Fruit fly (Drosophila melanogaster) whole organism, embryonic: ENCODE results near the gene eIF2Balpha.

Experiments used
- BEAF-32 ChIP-seq: fragments of 200-800 bp; sonication (Bioruptor generic); optimal IDR thresholded peaks from 3 replicates; lab custom pipeline; 2017; ENCODE audit warnings: missing biosample characterization, missing genetic modification characterization, mild to moderate bottlenecking, moderate library complexity, missing genetic modification reagents
- CG10267 ChIP-seq: fragments of 200-800 bp; sonication (Bioruptor generic); optimal IDR thresholded peaks from 2 replicates; lab custom pipeline; 2018; ENCODE audit warnings: missing biosample characterization, mild to moderate bottlenecking, missing genetic modification characterization, moderate library complexity
- CG10959 ChIP-seq: fragments of 200-800 bp; sonication (Bioruptor generic); IDR thresholded peaks from 2 replicates; pipeline ENCODE4 v1.3.6; 2022; ENCODE audit warnings: missing biosample characterization, missing genetic modification characterization
- CG12219 ChIP-seq: fragments of 200-800 bp; sonication (Bioruptor generic); optimal IDR thresholded peaks from 3 replicates; lab custom pipeline; 2018; ENCODE audit warnings: missing biosample characterization, mild to moderate bottlenecking, missing genetic modification characterization
- CG13296 ChIP-seq: fragments of 200-800 bp; sonication (Bioruptor generic); optimal IDR thresholded peaks from 3 replicates; lab custom pipeline; 2018; ENCODE audit warnings: missing biosample characterization, mild to moderate bottlenecking, missing genetic modification characterization
- CG13894 ChIP-seq: fragments of 200-800 bp; sonication (Bioruptor generic); optimal IDR thresholded peaks from 3 replicates; lab custom pipeline; 2018; ENCODE audit warnings: missing biosample characterization, mild to moderate bottlenecking, missing genetic modification characterization, moderate library complexity
- CG15479 ChIP-seq: fragments of 200-800 bp; sonication (Bioruptor generic); optimal IDR thresholded peaks from 3 replicates; lab custom pipeline; 2019; ENCODE audit warnings: missing biosample characterization, mild to moderate bottlenecking, missing genetic modification characterization, moderate library complexity
- CG2120 ChIP-seq: fragments of 200-800 bp; sonication (Bioruptor generic); optimal IDR thresholded peaks from 3 replicates; lab custom pipeline; 2016; ENCODE audit warnings: missing biosample characterization, missing genetic modification characterization
- CG32532 ChIP-seq: fragments of 200-800 bp; sonication (Bioruptor generic); IDR thresholded peaks from 2 replicates; pipeline ENCODE4 v1.3.6; 2022; ENCODE audit warnings: missing biosample characterization, missing genetic modification characterization
- CG33557 ChIP-seq: fragments of 200-800 bp; sonication (Bioruptor generic); optimal IDR thresholded peaks from 2 replicates; lab custom pipeline; 2019; ENCODE audit warnings: missing biosample characterization, mild to moderate bottlenecking, missing genetic modification characterization, moderate library complexity
- CG3995 ChIP-seq: fragments of 200-800 bp; sonication (Bioruptor generic); optimal IDR thresholded peaks from 3 replicates; lab custom pipeline; 2016; ENCODE audit warnings: missing biosample characterization, missing genetic modification characterization
- CG7372 ChIP-seq: fragments of 200-800 bp; sonication (Bioruptor generic); IDR thresholded peaks from 2 replicates; pipeline ENCODE4 v1.3.6; 2022; ENCODE audit warnings: missing biosample characterization, missing genetic modification characterization
- CG8281 ChIP-seq: fragments of 200-800 bp; sonication (Bioruptor generic); optimal IDR thresholded peaks from 2 replicates; lab custom pipeline; 2018; ENCODE audit warnings: missing biosample characterization, mild to moderate bottlenecking, missing genetic modification characterization, moderate library complexity
- CG9609 ChIP-seq: fragments of 200-800 bp; sonication (Bioruptor generic); optimal IDR thresholded peaks from 3 replicates; lab custom pipeline; 2016; ENCODE audit warnings: missing biosample characterization, missing genetic modification characterization
- CG9932 ChIP-seq: fragments of 200-800 bp; sonication (Bioruptor generic); IDR thresholded peaks from 2 replicates; pipeline ENCODE4 v1.3.6; 2022; ENCODE audit warnings: missing biosample characterization, missing genetic modification characterization
- Chrac-16 ChIP-seq: fragments of 200-800 bp; sonication (Bioruptor generic); optimal IDR thresholded peaks from 3 replicates; lab custom pipeline; 2016; ENCODE audit warnings: missing biosample characterization, missing genetic modification characterization
- D19A ChIP-seq: fragments of 200-800 bp; optimal IDR thresholded peaks from 3 replicates; lab custom pipeline; 2019; ENCODE audit warnings: missing biosample characterization, mild to moderate bottlenecking, missing genetic modification characterization, moderate library complexity
- E2f2 ChIP-seq: fragments of 200-800 bp; sonication (Bioruptor generic); IDR thresholded peaks from 2 replicates; pipeline ENCODE4 v1.3.6; 2022; ENCODE audit warnings: missing biosample characterization, missing genetic modification characterization
- Hey ChIP-seq: fragments of 200-800 bp; sonication (Bioruptor generic); optimal IDR thresholded peaks from 3 replicates; lab custom pipeline; 2018; ENCODE audit warnings: missing biosample characterization, mild to moderate bottlenecking, missing genetic modification characterization
- Hr78 ChIP-seq, 2 experiments: fragments of 200-800 bp in 1 of 2; fragments of >200 bp in 1 of 2; sonication (Bioruptor generic) in 1 of 2; optimal IDR thresholded peaks; 2 replicates each; lab custom pipeline; 2017 to 2019; ENCODE audit warnings: missing biosample characterization in 2 of 2, missing genetic modification characterization in 2 of 2, mild to moderate bottlenecking in 1 of 2, moderate library complexity in 1 of 2
- Mes4 ChIP-seq: fragments of 200-800 bp; sonication (Bioruptor generic); optimal IDR thresholded peaks from 2 replicates; lab custom pipeline; 2016; ENCODE audit warnings: missing biosample characterization, missing genetic modification characterization
- Myb ChIP-seq: fragments of 200-800 bp; sonication (Bioruptor generic); optimal IDR thresholded peaks from 2 replicates; lab custom pipeline; 2016; ENCODE audit warnings: missing biosample characterization, missing genetic modification characterization
- PHDP ChIP-seq: fragments of 200-800 bp; sonication (Bioruptor generic); optimal IDR thresholded peaks from 3 replicates; lab custom pipeline; 2018; ENCODE audit warnings: missing biosample characterization, mild to moderate bottlenecking, missing genetic modification characterization, moderate library complexity
- Rfx ChIP-seq: fragments of 200-800 bp; sonication (Bioruptor generic); IDR thresholded peaks from 2 replicates; pipeline ENCODE4 v1.3.6; 2022; ENCODE audit warnings: missing biosample characterization, missing genetic modification characterization
- Six4 ChIP-seq: fragments of 200-800 bp; sonication (Bioruptor generic); optimal IDR thresholded peaks from 2 replicates; lab custom pipeline; 2016; ENCODE audit warnings: missing biosample characterization, missing genetic modification characterization
- al ChIP-seq: fragments of 200-800 bp; sonication (Bioruptor generic); IDR thresholded peaks from 2 replicates; pipeline ENCODE4 v1.3.6; 2022; ENCODE audit warnings: missing biosample characterization, missing genetic modification characterization
- cato ChIP-seq: fragments of 200-800 bp; sonication (Bioruptor generic); optimal IDR thresholded peaks from 2 replicates; lab custom pipeline; 2016; ENCODE audit warnings: missing biosample characterization, missing genetic modification characterization, borderline replicate concordance
- caup ChIP-seq: fragments of 200-800 bp; sonication (Bioruptor generic); optimal IDR thresholded peaks from 3 replicates; lab custom pipeline; 2017; ENCODE audit warnings: missing biosample characterization, mild to moderate bottlenecking, missing genetic modification characterization, moderate library complexity; ENCODE audit not compliant: severe bottlenecking
- chinmo ChIP-seq: fragments of 200-800 bp; sonication (Bioruptor generic); IDR thresholded peaks from 4 replicates; pipeline ENCODE4 v1.3.6; 2022; ENCODE audit warnings: missing biosample characterization, missing genetic modification characterization; ENCODE audit not compliant: partially characterized antibody
- dmrt11E ChIP-seq: fragments of 200-800 bp; sonication (Bioruptor generic); optimal IDR thresholded peaks from 3 replicates; lab custom pipeline; 2018; ENCODE audit warnings: missing biosample characterization, mild to moderate bottlenecking, missing genetic modification characterization, moderate library complexity
- eve ChIP-seq, 2 experiments: fragments of >200 bp; optimal IDR thresholded peaks; 2 replicates each; lab custom pipeline; 2017; ENCODE audit warnings: missing biosample characterization in 2 of 2, missing genetic modification characterization in 2 of 2
- eyg ChIP-seq: fragments of 200-800 bp; sonication (Bioruptor generic); optimal IDR thresholded peaks from 3 replicates; lab custom pipeline; 2016; ENCODE audit warnings: missing biosample characterization, missing genetic modification characterization
- hkb ChIP-seq, 2 experiments: fragments of 200-800 bp in 1 of 2; fragments of >200 bp in 1 of 2; sonication (Bioruptor generic) in 1 of 2; IDR thresholded peaks in 1 of 2; optimal IDR thresholded peaks in 1 of 2; 2 replicates each; pipeline versions ENCODE4 v1.3.6 to Lab custom; 2017 to 2022; ENCODE audit warnings: missing biosample characterization in 1 of 2, missing genetic modification characterization in 1 of 2
- jigr1 ChIP-seq: fragments of 200-800 bp; sonication (Bioruptor generic); IDR thresholded peaks from 3 replicates; pipeline ENCODE4 v1.3.6; 2022; ENCODE audit warnings: missing biosample characterization, missing genetic modification characterization
- kni ChIP-seq: fragments of 200-800 bp; sonication (Bioruptor generic); optimal IDR thresholded peaks from 3 replicates; lab custom pipeline; 2017; ENCODE audit warnings: mild to moderate bottlenecking, missing biosample characterization, missing genetic modification reagents, missing genetic modification characterization
- org-1 ChIP-seq: fragments of 200-800 bp; sonication (Bioruptor generic); optimal IDR thresholded peaks from 2 replicates; lab custom pipeline; 2017; ENCODE audit warnings: missing biosample characterization, missing genetic modification characterization
- rib ChIP-seq: fragments of 200-800 bp; sonication (Bioruptor generic); IDR thresholded peaks from 2 replicates; pipeline ENCODE4 v1.3.6; 2022; ENCODE audit warnings: missing biosample characterization, missing genetic modification characterization
- row ChIP-seq: fragments of 200-800 bp; sonication (Bioruptor generic); IDR thresholded peaks from 3 replicates; pipeline ENCODE4 v1.3.6; 2022; ENCODE audit warnings: missing biosample characterization, missing genetic modification characterization
- run ChIP-seq: fragments of 200-800 bp; sonication (Bioruptor generic); optimal IDR thresholded peaks from 3 replicates; lab custom pipeline; 2018; ENCODE audit warnings: missing biosample characterization, mild to moderate bottlenecking, missing genetic modification characterization
- salm ChIP-seq: fragments of 200-800 bp; sonication (Bioruptor generic); optimal IDR thresholded peaks from 2 replicates; lab custom pipeline; 2018; ENCODE audit warnings: missing biosample characterization, mild to moderate bottlenecking, missing genetic modification characterization
- sd ChIP-seq: fragments of 200-800 bp; sonication (Bioruptor generic); optimal IDR thresholded peaks from 3 replicates; lab custom pipeline; 2018; ENCODE audit warnings: missing biosample characterization, mild to moderate bottlenecking, missing genetic modification characterization, moderate library complexity
- sob ChIP-seq: fragments of 200-800 bp; sonication (Bioruptor generic); IDR thresholded peaks from 2 replicates; pipeline ENCODE4 v1.3.6; 2022; ENCODE audit warnings: missing biosample characterization, missing genetic modification characterization
- tna ChIP-seq: fragments of 200-800 bp; sonication (Bioruptor generic); IDR thresholded peaks from 2 replicates; pipeline ENCODE4 v1.3.6; 2022; ENCODE audit warnings: missing biosample characterization, missing genetic modification characterization; ENCODE audit not compliant: partially characterized antibody
- vvl ChIP-seq: fragments of 200-800 bp; sonication (Bioruptor generic); IDR thresholded peaks from 2 replicates; pipeline ENCODE4 v1.3.6; 2022; ENCODE audit warnings: missing biosample characterization, missing genetic modification characterization
- zf30C ChIP-seq: fragments of 200-800 bp; sonication (Bioruptor generic); optimal IDR thresholded peaks from 3 replicates; lab custom pipeline; 2018; ENCODE audit warnings: missing biosample characterization, mild to moderate bottlenecking, missing genetic modification characterization

Gene eIF2Balpha

dm6 chr3R:29903775-29904356, 31.8 kb downstream of the eIF2Balpha start, which contains the start of gene CG15517 (continued):
- peak; percentile 0 for TF ChIP-seq Myb (GFP tag; lab: Kevin White, UChicago)
- 0 out of 2 replicates have a peak, but pooled peaks have one; percentile 18 for TF ChIP-seq E2f2 (GFP tag; lab: Robert Waterston, UW)
- TF ChIP-seq CG9932 (GFP tag; lab: Robert Waterston, UW), result peak; percentile 54
- peak; percentile 66; the same call in 1 of the 4 replicates for TF ChIP-seq chinmo (GFP tag; lab: Robert Waterston, UW)
- TF ChIP-seq, all 482 proteins: peak for 67

dm6 chr3R:29899635-29900034, 36.1 kb downstream of the eIF2Balpha start:
- TF ChIP-seq CG8281 (tag; lab: Kevin White, UChicago), result peak; percentile 94
- no peak for TF ChIP-seq zf30C (GFP tag; lab: Kevin White, UChicago)
- TF ChIP-seq kni, result no peak
- TF ChIP-seq Six4 (GFP tag; lab: Kevin White, UChicago), result no peak
- no peak for TF ChIP-seq salm (tag; lab: Kevin White, UChicago)
- TF ChIP-seq CG13296, result no peak

- TF ChIP-seq vvl (GFP tag; lab: Robert Waterston, UW) (no peak), hkb (optimal IDR thresholded peaks at IDR 0.05; lab: Kevin White, UChicago) (no peak), hkb (GFP tag; IDR thresholded peaks at IDR 0.05; lab: Robert Waterston, UW) (0 out of 2 replicates have a peak, but pooled peaks have one; percentile 7), dmrt11E (tag; lab: Kevin White, UChicago) (no peak), CG13894 (no peak), CG2120 (GFP tag; lab: Kevin White, UChicago) (peak; percentile 53), CG3995 (no peak), sob (GFP tag; lab: Robert Waterston, UW) (0 out of 2 replicates have a peak, but pooled peaks have one; percentile 26), rib (no peak), Hey (no peak), run (tag; lab: Kevin White, UChicago) (no peak), eyg (GFP tag; lab: Kevin White, UChicago) (no peak), sd (no peak), Chrac-16 (GFP tag; lab: Kevin White, UChicago) (no peak), org-1 (no peak), E2f2 (GFP tag; lab: Robert Waterston, UW) (no peak), CG7372 (GFP tag; lab: Robert Waterston, UW) (no peak), CG10267 (tag; lab: Kevin White, UChicago) (no peak), CG12219 (no peak), caup (GFP tag; lab: Kevin White, UChicago) (no peak), CG9609 (GFP tag; lab: Kevin White, UChicago) (no peak), BEAF-32 (GFP tag; lab: Kevin White, UChicago) (no peak), CG10959 (GFP tag; lab: Robert Waterston, UW) (no peak), Rfx (GFP tag; lab: Robert Waterston, UW) (peak; percentile 47; the same call in 1 of the 2 replicates), PHDP (tag; lab: Kevin White, UChicago) (no peak), Hr78 (GFP tag; optimal IDR thresholded peaks at IDR 0.05; lab: Kevin White, UChicago) (no peak), Myb (GFP tag; lab: Kevin White, UChicago) (no peak), tna (GFP tag; lab: Robert Waterston, UW) (no peak), cato (no peak), jigr1 (no peak), CG9932 (GFP tag; lab: Robert Waterston, UW) (peak; percentile 65), CG33557 (GFP tag; lab: Kevin White, UChicago) (no peak), eve (GFP tag; optimal IDR thresholded peaks at IDR 0.05; lab: Kevin White, UChicago) (no peak), Mes4 (no peak), row (GFP tag; lab: Robert Waterston, UW) (peak; percentile 42; the same call in 2 of the 3 replicates), CG32532 (0 out of 2 replicates have a peak, but pooled peaks have one; percentile 24), D19A (tag; lab: Kevin White, UChicago) (no peak), CG15479 (GFP tag; lab: Kevin White, UChicago) (no peak), al (GFP tag; lab: Robert Waterston, UW) (peak; percentile 34; the same call in 1 of the 2 replicates)
Observed at dm6 chr3R:29898588-29898987, 37.1 kb downstream of the eIF2Balpha start.
